Fruit fly (Drosophila melanogaster) whole organism, wandering third instar larva: Measurements from ENCODE around the gene CG44005.

Source experiments
- Abd-B ChIP-seq: fragments of >200 bp; optimal IDR thresholded peaks from 2 replicates; lab custom pipeline; 2017; ENCODE audit warnings: missing biosample characterization, missing genetic modification characterization
- CG32264 ChIP-seq: fragments of 200-800 bp; sonication (Bioruptor generic); optimal IDR thresholded peaks from 2 replicates; lab custom pipeline; 2016; ENCODE audit warnings: missing biosample characterization, missing genetic modification characterization
- Hr78 ChIP-seq: fragments of >200 bp; optimal IDR thresholded peaks from 2 replicates; lab custom pipeline; 2017; ENCODE audit warnings: missing biosample characterization, missing genetic modification characterization
- Jra ChIP-seq: sonication (Bioruptor generic); optimal IDR thresholded peaks from 2 replicates; lab custom pipeline; 2016; ENCODE audit warnings: missing biosample characterization, missing genetic modification characterization
- Myc ChIP-seq: fragments of >200 bp; optimal IDR thresholded peaks from 2 replicates; lab custom pipeline; 2017
- Rel ChIP-seq, 2 experiments: fragments of 200-800 bp; sonication (Bioruptor generic) in 1 of 2; optimal IDR thresholded peaks; 2 replicates in 1 of 2; 3 replicates in 1 of 2; lab custom pipeline; 2016 to 2019; ENCODE audit warnings: mild to moderate bottlenecking in 2 of 2, missing biosample characterization in 2 of 2, missing genetic modification characterization in 2 of 2, moderate library complexity in 1 of 2
- dsf ChIP-seq: sonication (Bioruptor generic); optimal IDR thresholded peaks from 2 replicates; lab custom pipeline; 2016; ENCODE audit warnings: missing biosample characterization, missing genetic modification characterization, borderline replicate concordance
- h ChIP-seq: fragments of 200-800 bp; sonication (Bioruptor generic); optimal IDR thresholded peaks from 3 replicates; lab custom pipeline; 2016; ENCODE audit warnings: missing biosample characterization, mild to moderate bottlenecking, missing genetic modification characterization
- jim ChIP-seq: fragments of 175-275, 200-325 bp; sonication (Bioruptor generic); optimal IDR thresholded peaks from 2 replicates; lab custom pipeline; 2016; ENCODE audit warnings: missing biosample characterization, mild to moderate bottlenecking, missing genetic modification characterization
- usp ChIP-seq: fragments of >200 bp; optimal IDR thresholded peaks from 2 replicates; lab custom pipeline; 2017; ENCODE audit warnings: missing biosample characterization, missing genetic modification characterization
- woc ChIP-seq: sonication (Bioruptor generic); optimal IDR thresholded peaks from 2 replicates; lab custom pipeline; 2016; ENCODE audit warnings: missing biosample characterization, mild to moderate bottlenecking, missing genetic modification characterization

- TF ChIP-seq h (GFP tag; lab: Kevin White, UChicago) = peak; percentile 61
- TF ChIP-seq Myc = no peak
- TF ChIP-seq usp = no peak
- no peak for TF ChIP-seq Hr78 (GFP tag; lab: Kevin White, UChicago)
- TF ChIP-seq Rel (GFP tag; optimal IDR thresholded peaks at IDR 0.05; lab: Kevin White, UChicago) = peak; percentile 62
- TF ChIP-seq Rel (tag; optimal IDR thresholded peaks at IDR 0.05; lab: Kevin White, UChicago) = peak; percentile 53
- TF ChIP-seq Abd-B (GFP tag; lab: Kevin White, UChicago) = no peak
- peak; percentile 50 for TF ChIP-seq jim (GFP tag; lab: Kevin White, UChicago)
- TF ChIP-seq CG32264 (GFP tag; lab: Kevin White, UChicago) = no peak
- peak; percentile 40 for TF ChIP-seq Jra (GFP tag; lab: Kevin White, UChicago)
- peak; percentile 68 for TF ChIP-seq woc (GFP tag; lab: Kevin White, UChicago)
- TF ChIP-seq dsf (GFP tag; lab: Kevin White, UChicago) = no peak
Observed at dm6 chr3L:18029546-18030300, 42.2 kb downstream of the CG44005 start.
